Worm (Caenorhabditis elegans) whole organism, L4/young adult: Measurements from ENCODE around the gene romo-1.

Experiments used
- W03F9.2 ChIP-seq: fragments of 150-350 bp; optimal IDR thresholded peaks from 2 replicates; lab custom pipeline; 2014; ENCODE audit warnings: missing biosample characterization, missing genetic modification characterization
- dao-5 ChIP-seq: sonication (generic microtip); optimal IDR thresholded peaks from 2 replicates; lab custom pipeline; 2016; ENCODE audit warnings: missing genotype, missing genetic modification characterization, moderate library complexity, missing compliant biosample characterization
- him-1 ChIP-seq: sonication (generic microtip); optimal IDR thresholded peaks from 2 replicates; lab custom pipeline; 2016; ENCODE audit warnings: missing genotype, missing genetic modification reagents, missing genetic modification characterization, missing compliant biosample characterization

DNA sequence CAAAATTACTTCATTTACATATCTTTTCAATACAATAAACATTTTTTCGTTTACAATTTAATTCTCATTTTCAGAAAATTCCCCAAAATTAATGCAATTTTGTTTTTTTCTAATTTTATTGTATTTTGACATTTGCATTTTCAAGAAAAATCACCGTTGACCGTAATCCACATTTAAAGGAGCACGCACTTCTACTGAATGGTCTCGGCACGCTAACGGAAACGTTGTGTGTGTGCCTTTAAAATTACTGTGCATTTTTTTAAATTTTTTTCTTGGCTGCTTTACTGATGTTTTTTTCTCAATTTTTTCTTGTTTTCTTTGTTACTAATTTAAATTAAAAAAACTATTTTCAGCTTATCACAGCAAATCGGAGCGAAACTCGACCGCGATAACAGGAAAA is 22.8 kb upstream of the romo-1 start:
- TF ChIP-seq dao-5 (tag; lab: Kevin White, UChicago): no peak
- TF ChIP-seq him-1: no peak
- TF ChIP-seq W03F9.2: no peak
